Worm (Caenorhabditis elegans) whole organism, young adult: Measurements from ENCODE around the gene msrp-4.

Experiments
- F39B2.1 ChIP-seq: fragments of 200-800 bp; sonication (Bioruptor generic); IDR thresholded peaks from 2 replicates; pipeline ENCODE4 v1.3.6; 2022; ENCODE audit warnings: missing genetic modification reagents, missing genetic modification characterization, missing compliant biosample characterization
- dpl-1 ChIP-seq: fragments of 150-350 bp; optimal IDR thresholded peaks from 2 replicates; lab custom pipeline; 2014; ENCODE audit warnings: missing biosample characterization, missing genetic modification reagents, missing genetic modification characterization
- madf-3 ChIP-seq: fragments of 200-800 bp; sonication (Bioruptor generic); IDR thresholded peaks from 2 replicates; pipeline ENCODE4 v1.3.6; 2022; ENCODE audit warnings: missing genetic modification reagents, missing genetic modification characterization, missing compliant biosample characterization
- nfya-2 ChIP-seq: fragments of 200-800 bp; sonication (Bioruptor generic); IDR thresholded peaks from 2 replicates; pipeline ENCODE4 v1.3.6; 2022; ENCODE audit warnings: missing genetic modification reagents, missing genetic modification characterization, missing compliant biosample characterization
- pha-4 ChIP-seq: fragments of 150-350 bp; sonication (generic microtip); optimal IDR thresholded peaks from 2 replicates; lab custom pipeline; 2014; ENCODE audit warnings: missing biosample characterization, missing genetic modification reagents, missing genetic modification characterization
- rec-8 ChIP-seq, 2 experiments: sonication (generic microtip); optimal IDR thresholded peaks; 2 replicates each; lab custom pipeline; 2016; ENCODE audit warnings: mild to moderate bottlenecking in 2 of 2, missing genetic modification characterization in 2 of 2, missing genetic modification reagents in 2 of 2, missing genotype in 2 of 2, missing biosample characterization in 1 of 2, missing compliant biosample characterization in 1 of 2, moderate library complexity in 1 of 2

DNA sequence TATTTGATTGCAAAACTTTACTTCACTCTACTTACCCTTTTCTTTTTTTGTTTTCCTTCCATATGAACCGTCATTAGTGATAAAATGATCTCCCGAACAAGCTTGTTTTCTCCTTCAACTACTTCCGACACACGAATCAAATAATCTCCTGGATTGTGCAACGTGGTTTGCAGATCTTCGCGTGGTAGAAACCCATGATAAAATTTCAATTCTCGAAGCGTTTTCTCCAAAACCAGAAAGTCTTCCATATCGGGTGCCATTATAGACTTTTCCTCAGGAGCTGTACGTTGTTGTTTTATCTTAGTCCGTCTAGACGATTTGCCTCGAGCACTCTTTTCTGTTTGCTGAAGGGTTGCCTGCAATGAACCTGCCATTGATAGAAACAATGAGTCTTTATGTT, 25.2 kb downstream of the msrp-4 start:
- TF ChIP-seq pha-4 (no peak), madf-3 (no peak), F39B2.1 (GFP tag; lab: Robert Waterston, UW) (no peak), dpl-1 (GFP tag; lab: Kevin White, UChicago) (no peak), nfya-2 (GFP tag; lab: Robert Waterston, UW) (no peak), rec-8 (tag; optimal IDR thresholded peaks at IDR 0.05; lab: Kevin White, UChicago) (no peak)
